Fruit fly (Drosophila melanogaster): ENCODE results near the gene Arp5.

Gene Arp5

dm6 chr3R:18158401-18158800, 26.9 kb upstream of the Arp5 start, which contains the start of gene CG14315:
CG14315 (plus strand) TSS chr3R:18158701.
- TF ChIP-seq ss (GFP tag; optimal IDR thresholded peaks at IDR 0.05), result no peak

DNA sequence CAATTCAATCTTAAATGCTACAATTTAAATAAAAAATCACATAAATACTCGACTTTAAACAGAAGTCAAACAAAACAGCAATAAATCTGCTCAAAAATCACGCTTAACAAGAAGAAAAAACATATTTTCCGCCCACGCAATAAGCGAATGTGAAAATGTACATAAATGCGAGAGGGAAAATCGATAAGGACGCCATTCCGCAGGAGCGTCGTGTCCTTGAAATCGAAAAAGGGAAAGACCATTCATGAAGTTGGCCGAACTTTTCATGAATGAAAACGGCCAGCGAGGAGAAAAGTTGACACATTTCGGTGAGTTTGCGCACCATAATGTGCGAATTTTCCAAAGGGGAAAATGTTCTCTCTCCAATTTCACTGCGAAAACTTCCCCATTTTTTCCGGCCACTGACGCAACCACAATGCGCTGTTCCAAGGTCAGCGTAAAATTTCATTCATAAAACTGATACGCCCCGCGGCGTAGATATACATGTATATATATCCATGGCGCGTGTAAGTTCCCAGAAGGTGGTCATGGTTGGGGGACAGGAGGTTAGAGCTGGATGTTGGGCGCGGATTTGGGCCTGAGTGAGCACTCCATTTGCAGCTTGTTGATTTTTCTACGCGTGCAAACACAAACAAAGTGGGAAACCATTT, 25.0 kb upstream of the Arp5 start:
- no peak for TF ChIP-seq Hr38 (GFP tag; optimal IDR thresholded peaks at IDR 0.05)
- no peak for TF ChIP-seq lz (GFP tag; optimal IDR thresholded peaks at IDR 0.05)
- TF ChIP-seq Eip75B (GFP tag; optimal IDR thresholded peaks at IDR 0.05), result no peak
- TF ChIP-seq cyc (GFP tag; optimal IDR thresholded peaks at IDR 0.05), result no peak
- no peak for TF ChIP-seq CG3032 (tag; optimal IDR thresholded peaks at IDR 0.05)
- no peak for TF ChIP-seq net (GFP tag; optimal IDR thresholded peaks at IDR 0.05)
- no peak for TF ChIP-seq CG1621 (tag; optimal IDR thresholded peaks at IDR 0.05)
- no peak for TF ChIP-seq CG7368 (GFP tag; optimal IDR thresholded peaks at IDR 0.05)

- no peak for TF ChIP-seq CG6808 (GFP tag; optimal IDR thresholded peaks at IDR 0.05)
- peak; percentile 60 for TF ChIP-seq achi (GFP tag; optimal IDR thresholded peaks at IDR 0.05)
- peak; percentile 13 for TF ChIP-seq CG34406 (GFP tag; optimal IDR thresholded peaks at IDR 0.05)
- TF ChIP-seq lz (GFP tag; optimal IDR thresholded peaks at IDR 0.05), result peak; percentile 72
- TF ChIP-seq CG32006 (GFP tag; optimal IDR thresholded peaks at IDR 0.05), result peak; percentile 59
- TF ChIP-seq pdm3 (GFP tag; optimal IDR thresholded peaks at IDR 0.05), result peak; percentile 73
- TF ChIP-seq CG11762 (GFP tag; optimal IDR thresholded peaks at IDR 0.05; ENCODE audit: insufficient read depth), result peak; percentile 7
- TF ChIP-seq CG1621 (tag; optimal IDR thresholded peaks at IDR 0.05), result no peak
- peak; percentile 55; the same call in 1 of the 2 replicates for TF ChIP-seq Gug (GFP tag; IDR thresholded peaks at IDR 0.05)
- peak; percentile 64 for TF ChIP-seq acj6 (GFP tag; optimal IDR thresholded peaks at IDR 0.05)
- peak; percentile 16 for TF ChIP-seq Eip93F (GFP tag; optimal IDR thresholded peaks at IDR 0.05)
- TF ChIP-seq Ets96B (tag; optimal IDR thresholded peaks at IDR 0.05), result peak; percentile 17
- peak; percentile 46 for TF ChIP-seq CG8319 (GFP tag; optimal IDR thresholded peaks at IDR 0.05)
- peak; percentile 66 for TF ChIP-seq cyc (GFP tag; optimal IDR thresholded peaks at IDR 0.05)
- TF ChIP-seq Hr39 (GFP tag; optimal IDR thresholded peaks at IDR 0.05), result peak; percentile 69
- no peak for TF ChIP-seq CG9139 (GFP tag; optimal IDR thresholded peaks at IDR 0.05)
- no peak for TF ChIP-seq CG16779 (tag; optimal IDR thresholded peaks at IDR 0.05)
- TF ChIP-seq Sox102F (GFP tag; optimal IDR thresholded peaks at IDR 0.05), result peak; percentile 66
- TF ChIP-seq dac (GFP tag; optimal IDR thresholded peaks at IDR 0.05), result no peak
- peak; percentile 50 for TF ChIP-seq Sox15 (GFP tag; optimal IDR thresholded peaks at IDR 0.05)
- no peak for TF ChIP-seq CG6276 (GFP tag; optimal IDR thresholded peaks at IDR 0.05)
- TF ChIP-seq CG3032 (tag; optimal IDR thresholded peaks at IDR 0.05), result peak; percentile 63
- TF ChIP-seq fd85E (GFP tag; optimal IDR thresholded peaks at IDR 0.05), result no peak
- no peak for TF ChIP-seq Blimp-1 (GFP tag; optimal IDR thresholded peaks at IDR 0.05)
- peak; percentile 71 for TF ChIP-seq Hr4 (GFP tag; optimal IDR thresholded peaks at IDR 0.05)
- peak; percentile 70 for TF ChIP-seq topi (GFP tag; optimal IDR thresholded peaks at IDR 0.05)
- TF ChIP-seq CG10631 (GFP tag; optimal IDR thresholded peaks at IDR 0.05), result peak; percentile 61
- peak; percentile 68 for TF ChIP-seq Met (GFP tag; optimal IDR thresholded peaks at IDR 0.05)
- TF ChIP-seq Hr38 (GFP tag; optimal IDR thresholded peaks at IDR 0.05), result no peak
- TF ChIP-seq svp (GFP tag), result peak; percentile 85
- TF ChIP-seq CG3919 (GFP tag; optimal IDR thresholded peaks at IDR 0.05), result peak; percentile 69
- TF ChIP-seq eg (GFP tag; IDR thresholded peaks at IDR 0.05), result peak; percentile 69
- TF ChIP-seq CG31627 (GFP tag; optimal IDR thresholded peaks at IDR 0.05), result peak; percentile 79
- TF ChIP-seq CG8119 (GFP tag; IDR thresholded peaks at IDR 0.05), result 0 out of 3 replicates have a peak, but pooled peaks have one; percentile 39
- TF ChIP-seq fkh (GFP tag; optimal IDR thresholded peaks at IDR 0.05), result peak; percentile 97
- TF ChIP-seq CG7368 (GFP tag; optimal IDR thresholded peaks at IDR 0.05), result peak; percentile 8
- no peak for TF ChIP-seq spab (GFP tag; optimal IDR thresholded peaks at IDR 0.05)
- TF ChIP-seq CG10669 (GFP tag; optimal IDR thresholded peaks at IDR 0.05), result peak; percentile 46
- peak; percentile 43 for TF ChIP-seq CG6792 (GFP tag; optimal IDR thresholded peaks at IDR 0.05)
- TF ChIP-seq Sox14 (GFP tag; optimal IDR thresholded peaks at IDR 0.05), result peak; percentile 64
- TF ChIP-seq esn (GFP tag; optimal IDR thresholded peaks at IDR 0.05), result peak; percentile 77
- TF ChIP-seq CG11294 (GFP tag; IDR thresholded peaks at IDR 0.05), result peak; percentile 52
Observed at dm6 chr3R:18164052-18164722, 21.1 kb upstream of the Arp5 start, which contains the start of the genes CG7218 and Cbp20. CG7218 (minus strand) TSS chr3R:18164397. Cbp20 (plus strand) TSS chr3R:18164661.

All from whole organism, prepupa.